Worm (Caenorhabditis elegans) whole organism, late embryonic: Measurements from ENCODE around the gene swsn-6.

ENCODE experiments used
- C38D4.7 ChIP-seq: fragments of 200-800 bp; sonication (Bioruptor generic); optimal IDR thresholded peaks from 2 replicates; lab custom pipeline; 2018; ENCODE audit warnings: mild to moderate bottlenecking, missing genetic modification characterization, moderate library complexity, missing compliant biosample characterization
- F13H6.1 ChIP-seq: sonication (generic microtip); optimal IDR thresholded peaks from 2 replicates; lab custom pipeline; 2016; ENCODE audit warnings: missing genetic modification characterization, missing compliant biosample characterization
- K09A11.1 ChIP-seq: sonication (generic microtip); optimal IDR thresholded peaks from 2 replicates; lab custom pipeline; 2017; ENCODE audit warnings: antibody characterized with exemption, mild to moderate bottlenecking, missing genetic modification characterization, missing compliant biosample characterization; ENCODE audit not compliant: insufficient read depth
- T23F11.4 ChIP-seq: fragments of 200-800 bp; sonication (Bioruptor generic); optimal IDR thresholded peaks from 2 replicates; lab custom pipeline; 2018; ENCODE audit warnings: mild to moderate bottlenecking, missing genetic modification characterization, missing compliant biosample characterization
- Y22D7AL.16 ChIP-seq: sonication (generic microtip); optimal IDR thresholded peaks from 2 replicates; lab custom pipeline; 2016; ENCODE audit warnings: missing genetic modification characterization, missing compliant biosample characterization
- ceh-14 ChIP-seq: sonication (generic microtip); optimal IDR thresholded peaks from 2 replicates; lab custom pipeline; 2016; ENCODE audit warnings: missing genotype, missing genetic modification characterization, missing compliant biosample characterization
- ceh-19 ChIP-seq: fragments of 200-800 bp; sonication (Bioruptor generic); optimal IDR thresholded peaks from 2 replicates; lab custom pipeline; 2018; ENCODE audit warnings: mild to moderate bottlenecking, missing genetic modification characterization, missing compliant biosample characterization
- ceh-24 ChIP-seq: sonication (generic microtip); optimal IDR thresholded peaks from 2 replicates; lab custom pipeline; 2016; ENCODE audit warnings: mild to moderate bottlenecking, missing genetic modification characterization, missing compliant biosample characterization
- ceh-45 ChIP-seq: fragments of 200-800 bp; sonication (Bioruptor generic); IDR thresholded peaks from 2 replicates; pipeline ENCODE4 v1.3.6; 2022; ENCODE audit warnings: missing genetic modification reagents, missing genetic modification characterization, missing compliant biosample characterization
- ceh-48 ChIP-seq: sonication (generic microtip); optimal IDR thresholded peaks from 2 replicates; lab custom pipeline; 2016; ENCODE audit warnings: missing genetic modification characterization, inconsistent platforms, missing compliant biosample characterization
- ceh-9 ChIP-seq: sonication (generic microtip); optimal IDR thresholded peaks from 2 replicates; lab custom pipeline; 2016; ENCODE audit warnings: mild to moderate bottlenecking, missing genetic modification characterization, inconsistent platforms, missing compliant biosample characterization
- elt-2 ChIP-seq: sonication (generic microtip); optimal IDR thresholded peaks from 2 replicates; lab custom pipeline; 2016; ENCODE audit warnings: missing genetic modification reagents, missing genetic modification characterization, missing compliant biosample characterization
- ets-4 ChIP-seq: sonication (generic microtip); optimal IDR thresholded peaks from 2 replicates; lab custom pipeline; 2016; ENCODE audit warnings: missing genetic modification characterization, missing compliant biosample characterization
- fax-1 ChIP-seq: sonication (generic microtip); optimal IDR thresholded peaks from 2 replicates; lab custom pipeline; 2016; ENCODE audit warnings: missing genotype, missing genetic modification characterization, missing compliant biosample characterization
- fkh-10 ChIP-seq: fragments of 150-350 bp; optimal IDR thresholded peaks from 2 replicates; lab custom pipeline; 2014; ENCODE audit warnings: missing biosample characterization, missing genetic modification reagents, missing genetic modification characterization
- hlh-13 ChIP-seq: fragments of 200-800 bp; sonication (Bioruptor generic); optimal IDR thresholded peaks from 2 replicates; lab custom pipeline; 2018; ENCODE audit warnings: mild to moderate bottlenecking, missing genetic modification characterization, missing compliant biosample characterization
- hlh-15 ChIP-seq: sonication (generic microtip); optimal IDR thresholded peaks from 2 replicates; lab custom pipeline; 2016; ENCODE audit warnings: missing genetic modification characterization, missing compliant biosample characterization
- hlh-8 ChIP-seq: sonication (generic microtip); optimal IDR thresholded peaks from 2 replicates; lab custom pipeline; 2016; ENCODE audit warnings: missing genotype, missing genetic modification characterization, missing compliant biosample characterization
- nhr-11 ChIP-seq: fragments of 150-350 bp; optimal IDR thresholded peaks from 2 replicates; lab custom pipeline; 2014; ENCODE audit warnings: missing biosample characterization, missing genetic modification characterization
- nhr-232 ChIP-seq: sonication (generic microtip); optimal IDR thresholded peaks from 2 replicates; lab custom pipeline; 2016; ENCODE audit warnings: missing genetic modification characterization, missing compliant biosample characterization
- npax-4 ChIP-seq: sonication (generic microtip); optimal IDR thresholded peaks from 2 replicates; lab custom pipeline; 2016; ENCODE audit warnings: missing genetic modification characterization, missing compliant biosample characterization
- odd-2 ChIP-seq: sonication (generic microtip); optimal IDR thresholded peaks from 2 replicates; lab custom pipeline; 2017; ENCODE audit warnings: antibody characterized with exemption, mild to moderate bottlenecking, missing genetic modification characterization, missing compliant biosample characterization
- pat-9 ChIP-seq: fragments of 200-800 bp; sonication (Bioruptor generic); optimal IDR thresholded peaks from 2 replicates; lab custom pipeline; 2018; ENCODE audit warnings: mild to moderate bottlenecking, missing genetic modification characterization, moderate library complexity, missing compliant biosample characterization
- pax-1 ChIP-seq: fragments of 150-350 bp; optimal IDR thresholded peaks from 2 replicates; lab custom pipeline; 2014; ENCODE audit warnings: missing biosample characterization, missing genetic modification characterization
- pha-4 ChIP-seq: fragments of 150-350 bp; optimal IDR thresholded peaks from 2 replicates; lab custom pipeline; 2018; ENCODE audit warnings: missing biosample characterization, missing genetic modification reagents, missing genetic modification characterization
- ref-2 ChIP-seq: sonication (generic microtip); optimal IDR thresholded peaks from 2 replicates; lab custom pipeline; 2016; ENCODE audit warnings: missing genetic modification characterization, missing compliant biosample characterization
- rnt-1 ChIP-seq: sonication (generic microtip); optimal IDR thresholded peaks from 2 replicates; lab custom pipeline; 2016; ENCODE audit warnings: missing genetic modification characterization, missing compliant biosample characterization
- sdc-2 ChIP-seq: sonication (generic microtip); optimal IDR thresholded peaks from 2 replicates; lab custom pipeline; 2016; ENCODE audit warnings: missing genotype, missing genetic modification characterization, missing compliant biosample characterization
- sox-2 ChIP-seq: fragments of 200-800 bp; sonication (Bioruptor generic); IDR thresholded peaks from 2 replicates; pipeline ENCODE4 v1.3.6; 2022; ENCODE audit warnings: missing genetic modification reagents, missing genetic modification characterization, missing compliant biosample characterization
- sox-4 ChIP-seq: sonication (generic microtip); optimal IDR thresholded peaks from 2 replicates; lab custom pipeline; 2017; ENCODE audit warnings: mild to moderate bottlenecking, missing genetic modification characterization, inconsistent platforms, missing compliant biosample characterization
- syd-9 ChIP-seq: sonication (generic microtip); optimal IDR thresholded peaks from 2 replicates; lab custom pipeline; 2016; ENCODE audit warnings: mild to moderate bottlenecking, missing genetic modification characterization, moderate library complexity, missing compliant biosample characterization
- tbx-2 ChIP-seq: sonication (generic microtip); optimal IDR thresholded peaks from 2 replicates; lab custom pipeline; 2016; ENCODE audit warnings: missing genetic modification characterization, missing compliant biosample characterization
- ttx-3 ChIP-seq: sonication (generic microtip); optimal IDR thresholded peaks from 2 replicates; lab custom pipeline; 2016; ENCODE audit warnings: missing genetic modification reagents, missing genetic modification characterization, missing compliant biosample characterization
- unc-3 ChIP-seq, 2 experiments: fragments of 200-800 bp in 1 of 2; sonication (Bioruptor generic) in 1 of 2; sonication (generic microtip) in 1 of 2; conservative IDR thresholded peaks in 1 of 2; optimal IDR thresholded peaks in 1 of 2; 2 replicates each; pipeline versions ENCODE4 v1.3.6 to Lab custom; 2016 to 2022; ENCODE audit warnings: missing compliant biosample characterization in 2 of 2, missing genetic modification characterization in 2 of 2, missing genetic modification reagents in 1 of 2
- unc-42 ChIP-seq: sonication (generic microtip); optimal IDR thresholded peaks from 2 replicates; lab custom pipeline; 2016; ENCODE audit warnings: missing genotype, missing genetic modification characterization, missing compliant biosample characterization
- unc-55 ChIP-seq: sonication (generic microtip); optimal IDR thresholded peaks from 2 replicates; lab custom pipeline; 2017; ENCODE audit warnings: missing biosample characterization, missing genetic modification reagents, missing genetic modification characterization
- ztf-16 ChIP-seq: sonication (generic microtip); optimal IDR thresholded peaks from 2 replicates; lab custom pipeline; 2017; ENCODE audit warnings: missing genetic modification characterization, missing compliant biosample characterization

swsn-6 gene

DNA sequence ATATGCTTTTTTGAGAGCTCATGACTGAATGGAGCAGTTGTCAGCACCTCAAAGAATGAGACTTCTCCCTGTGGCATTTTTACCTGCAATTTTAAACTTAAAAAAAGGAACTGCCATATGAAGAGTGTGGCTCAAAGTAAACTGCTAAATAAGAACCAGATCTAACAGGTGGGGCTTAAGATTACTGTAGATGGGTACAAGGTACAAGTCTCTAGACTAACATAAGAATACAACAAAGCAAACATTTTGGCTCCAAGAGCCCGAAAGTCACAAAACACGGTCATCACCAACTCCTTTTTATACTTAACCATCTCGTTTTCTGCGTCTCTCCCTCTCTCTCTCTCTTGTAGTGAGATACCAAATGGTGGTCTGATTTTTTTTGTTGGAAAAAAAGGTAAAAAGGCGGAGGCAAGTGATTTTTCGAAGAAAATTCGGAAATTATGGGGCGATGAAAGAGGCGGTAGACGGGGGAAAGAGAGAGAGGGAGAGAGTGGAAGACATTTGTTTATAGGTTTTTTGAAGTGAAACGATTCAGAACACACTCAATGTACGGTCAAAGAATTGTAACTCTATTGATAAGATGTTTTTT, 6.3 kb upstream of the swsn-6 start, which contains the start of gene elo-6:
TSS of gene elo-6 (minus strand) at position 83 of the 589 bp plus-strand sequence.
- peak; percentile 7 for TF ChIP-seq pax-1 (tag; lab: Kevin White, UChicago)
- no peak for TF ChIP-seq sox-2 (GFP tag; lab: Robert Waterston, UW)

DNA sequence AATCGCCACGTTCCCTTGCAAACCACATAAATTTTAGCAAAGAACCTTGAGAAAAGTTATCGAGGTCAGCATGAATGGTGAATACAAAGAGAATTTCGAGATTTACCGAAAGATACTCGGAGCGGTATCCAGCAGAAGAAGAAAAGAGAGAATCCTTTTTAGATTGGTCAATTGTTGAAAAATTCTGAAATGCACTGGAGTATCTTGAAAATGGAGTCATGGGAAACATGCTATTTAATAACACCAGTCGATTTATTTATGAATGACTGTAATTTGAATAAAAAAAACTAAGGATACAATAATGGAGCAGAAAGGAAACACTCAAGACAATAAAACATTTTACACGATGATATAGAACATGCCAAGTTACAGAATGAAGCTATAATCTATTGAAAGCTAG, 4.9 kb upstream of the swsn-6 start:
- TF ChIP-seq Y22D7AL.16 (tag; lab: Kevin White, UChicago): no peak
- no peak for TF ChIP-seq unc-55 (GFP tag; lab: Kevin White, UChicago)
- TF ChIP-seq unc-3 (GFP tag; conservative IDR thresholded peaks at IDR 0.05; lab: Robert Waterston, UW): no peak
- no peak for TF ChIP-seq unc-3 (tag; optimal IDR thresholded peaks at IDR 0.05; lab: Kevin White, UChicago)
- TF ChIP-seq ttx-3: no peak
- TF ChIP-seq ceh-14 (tag; lab: Kevin White, UChicago): no peak

- TF ChIP-seq sox-4 (tag; lab: Kevin White, UChicago) (no peak), ets-4 (tag; lab: Kevin White, UChicago) (no peak), C38D4.7 (GFP tag; lab: Kevin White, UChicago) (no peak), T23F11.4 (GFP tag; lab: Kevin White, UChicago) (no peak), unc-55 (GFP tag; lab: Kevin White, UChicago) (no peak), pha-4 (tag; lab: Kevin White, UChicago) (no peak), unc-3 (GFP tag; conservative IDR thresholded peaks at IDR 0.05; lab: Robert Waterston, UW) (no peak), unc-3 (tag; optimal IDR thresholded peaks at IDR 0.05; lab: Kevin White, UChicago) (no peak), ceh-24 (tag; lab: Kevin White, UChicago) (no peak), Y22D7AL.16 (tag; lab: Kevin White, UChicago) (no peak), nhr-232 (no peak), rnt-1 (tag; lab: Kevin White, UChicago) (no peak)
Observed at ce11 chrIV:5391507-5392057, 3.3 kb upstream of the swsn-6 start, which contains the start of the genes htp-1 and ZK616.5. htp-1 (minus strand) TSS chrIV:5391557. ZK616.5 (plus strand) TSS chrIV:5391929.

- no peak for TF ChIP-seq unc-3 (GFP tag; conservative IDR thresholded peaks at IDR 0.05; lab: Robert Waterston, UW)
- TF ChIP-seq unc-3 (tag; optimal IDR thresholded peaks at IDR 0.05; lab: Kevin White, UChicago): no peak
- TF ChIP-seq fax-1 (tag; lab: Kevin White, UChicago): no peak
- TF ChIP-seq npax-4 (tag; lab: Kevin White, UChicago): no peak
- no peak for TF ChIP-seq unc-55 (GFP tag; lab: Kevin White, UChicago)
- no peak for TF ChIP-seq Y22D7AL.16 (tag; lab: Kevin White, UChicago)
- no peak for TF ChIP-seq unc-42 (tag; lab: Kevin White, UChicago)
- no peak for TF ChIP-seq ceh-45
- no peak for TF ChIP-seq nhr-11
- TF ChIP-seq sox-4 (tag; lab: Kevin White, UChicago): no peak
- no peak for TF ChIP-seq fkh-10
- TF ChIP-seq odd-2: no peak
- TF ChIP-seq pax-1 (tag; lab: Kevin White, UChicago): no peak
- no peak for TF ChIP-seq pha-4 (tag; lab: Kevin White, UChicago)
- TF ChIP-seq F13H6.1: no peak
- no peak for TF ChIP-seq hlh-8 (tag; lab: Kevin White, UChicago)
- no peak for TF ChIP-seq hlh-15 (tag; lab: Kevin White, UChicago)
- no peak for TF ChIP-seq ztf-16 (tag; lab: Kevin White, UChicago)
- no peak for TF ChIP-seq ceh-19 (GFP tag; lab: Kevin White, UChicago)
- no peak for TF ChIP-seq ref-2
- TF ChIP-seq pat-9 (tag; lab: Kevin White, UChicago): no peak
Observed at ce11 chrIV:5393566-5393965, 1.3 kb upstream of the swsn-6 start.

- TF ChIP-seq K09A11.1: no peak
- TF ChIP-seq sdc-2 (tag; lab: Kevin White, UChicago): no peak
- no peak for TF ChIP-seq hlh-13
- no peak for TF ChIP-seq nhr-11
- no peak for TF ChIP-seq ceh-48 (tag; lab: Kevin White, UChicago)
- no peak for TF ChIP-seq tbx-2 (tag; lab: Kevin White, UChicago)
- TF ChIP-seq elt-2 (tag; lab: Kevin White, UChicago): no peak
- TF ChIP-seq ceh-9 (tag; lab: Kevin White, UChicago): no peak
- no peak for TF ChIP-seq syd-9
- TF ChIP-seq ceh-19 (GFP tag; lab: Kevin White, UChicago): no peak
- no peak for TF ChIP-seq ets-4 (tag; lab: Kevin White, UChicago)
Observed at ce11 chrIV:5396769-5397168, 1.9 kb downstream of the swsn-6 start, which contains the start of gene ZK616.3. ZK616.3 (plus strand) TSS chrIV:5397069.
